Comparison of ENCODE assay signal across 2 worm cellular contexts in the genomic region with DNA sequence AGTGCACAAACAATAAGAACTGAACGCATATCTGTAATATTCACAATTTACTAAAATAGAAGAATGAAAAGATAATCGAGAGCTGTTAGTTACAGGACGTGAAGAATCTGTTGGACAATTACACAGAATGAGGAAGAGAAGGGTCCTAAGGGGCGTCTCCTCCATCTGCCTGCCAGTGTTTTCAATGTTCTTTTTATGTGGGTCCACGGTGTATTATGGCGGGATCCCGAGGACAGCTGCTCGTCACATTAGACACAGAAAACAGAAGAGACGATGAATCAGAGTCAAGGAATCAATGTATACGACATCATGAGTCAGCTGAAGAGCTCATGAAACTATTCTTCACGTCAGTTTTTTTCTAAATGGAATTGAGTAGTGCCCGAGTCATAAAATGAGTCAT.
TF ChIP-seq lines count a peak whose summit lies in the region.

A gene (minus strand): TSS at position 33 of the 400 bp plus-strand sequence.

TF ChIP-seq in whole organism, L1 larva, 84 proteins besides CTCF, POLR2A, EP300 and RAD21 (continued from another document):
- no peak for TF ChIP-seq efl-1 (optimal IDR thresholded peaks at IDR 0.05; lab: Kevin White, UChicago)
- peak in 1 of 2 experiments; percentile 31 for TF ChIP-seq efl-1 (GFP tag; optimal IDR thresholded peaks at IDR 0.05 in 1 of 2; lab: Kevin White, UChicago)
- no peak for TF ChIP-seq unc-98 (GFP tag; IDR thresholded peaks at IDR 0.05; lab: Robert Waterston, UW)
- no peak for TF ChIP-seq ets-5 (GFP tag; IDR thresholded peaks at IDR 0.05; lab: Robert Waterston, UW)
- TF ChIP-seq lin-39 (tag; optimal IDR thresholded peaks at IDR 0.05; lab: Kevin White, UChicago), result no peak
- peak; percentile 2 for TF ChIP-seq snu-23 (GFP tag; optimal IDR thresholded peaks at IDR 0.05; lab: Kevin White, UChicago)
- TF ChIP-seq C34B4.2 (tag; optimal IDR thresholded peaks at IDR 0.05; lab: Kevin White, UChicago), result no peak
- TF ChIP-seq jun-1 (tag; optimal IDR thresholded peaks at IDR 0.05; lab: Kevin White, UChicago), result no peak
- no peak for TF ChIP-seq efl-3 (GFP tag; optimal IDR thresholded peaks at IDR 0.05; lab: Kevin White, UChicago)
- no peak for TF ChIP-seq lin-35 (GFP tag; optimal IDR thresholded peaks at IDR 0.05; lab: Kevin White, UChicago)
- no peak for TF ChIP-seq unc-30 (tag; optimal IDR thresholded peaks at IDR 0.05; lab: Kevin White, UChicago)
- no peak for TF ChIP-seq lsy-2 (tag; optimal IDR thresholded peaks at IDR 0.05; lab: Kevin White, UChicago)
- no peak for TF ChIP-seq nhr-11 (tag; optimal IDR thresholded peaks at IDR 0.05; lab: Kevin White, UChicago)
- no peak for TF ChIP-seq dsc-1 (tag; optimal IDR thresholded peaks at IDR 0.05; lab: Kevin White, UChicago)
- TF ChIP-seq lin-14 (GFP tag; optimal IDR thresholded peaks at IDR 0.05; lab: Kevin White, UChicago), result peak; percentile 53
- TF ChIP-seq nhr-237 (tag; optimal IDR thresholded peaks at IDR 0.05; lab: Kevin White, UChicago), result no peak
- TF ChIP-seq nhr-71 (tag; optimal IDR thresholded peaks at IDR 0.05; lab: Kevin White, UChicago), result peak; percentile 42
- TF ChIP-seq skn-1 (tag; optimal IDR thresholded peaks at IDR 0.05; lab: Kevin White, UChicago), result no peak
- TF ChIP-seq mef-2 (tag; optimal IDR thresholded peaks at IDR 0.05; lab: Kevin White, UChicago), result no peak
- TF ChIP-seq Y116A8C.19 (tag; optimal IDR thresholded peaks at IDR 0.05; lab: Kevin White, UChicago; ENCODE audit: borderline replicate concordance), result no peak
- TF ChIP-seq mdl-1 (tag; optimal IDR thresholded peaks at IDR 0.05; lab: Kevin White, UChicago), result no peak
- TF ChIP-seq fkh-10 (GFP tag; optimal IDR thresholded peaks at IDR 0.05; lab: Kevin White, UChicago), result no peak
- no peak for TF ChIP-seq egl-13 (tag; optimal IDR thresholded peaks at IDR 0.05; lab: Kevin White, UChicago)
- no peak for TF ChIP-seq ztf-4 (tag; optimal IDR thresholded peaks at IDR 0.05; lab: Kevin White, UChicago)
- TF ChIP-seq C04F5.9 (tag; optimal IDR thresholded peaks at IDR 0.05; lab: Kevin White, UChicago), result no peak
- TF ChIP-seq unc-62 (GFP tag; optimal IDR thresholded peaks at IDR 0.05; lab: Kevin White, UChicago), result no peak
- TF ChIP-seq swsn-7 (tag; optimal IDR thresholded peaks at IDR 0.05; lab: Kevin White, UChicago), result no peak
- TF ChIP-seq rnt-1 (tag; optimal IDR thresholded peaks at IDR 0.05; lab: Kevin White, UChicago), result peak; percentile 69

TF ChIP-seq in whole organism, L2 larva, 48 proteins besides CTCF, POLR2A, EP300 and RAD21 (continued from another document):
- TF ChIP-seq nhr-129 (tag; optimal IDR thresholded peaks at IDR 0.05; lab: Kevin White, UChicago), result peak; percentile 55
